Worm (Caenorhabditis elegans) whole organism, mixed stage, embryonic: ENCODE data around the gene ssna-1.

ENCODE experiments used
- M03D4.4 ChIP-seq: sonication (generic microtip); optimal IDR thresholded peaks from 2 replicates; lab custom pipeline; 2017; ENCODE audit warnings: mild to moderate bottlenecking, missing genetic modification characterization, missing compliant biosample characterization
- snpc-4 ChIP-seq: fragments of 150-350 bp; optimal IDR thresholded peaks from 2 replicates; lab custom pipeline; 2014; ENCODE audit warnings: missing biosample characterization, missing genetic modification characterization

ce11 chrIV:387283-388048 lies 418 bp upstream of the ssna-1 start:
- TF ChIP-seq M03D4.4 = no peak
- TF ChIP-seq snpc-4 = no peak
